ENCODE assay signal across 4 fruit fly cellular contexts in genomic region chr3L:14353161-14353560, dm6.
TF ChIP-seq lines count a peak whose summit lies in the region.

No protein-coding gene starts in this region.

- TF ChIP-seq CTCF in whole organism, embryonic (GFP tag; optimal IDR thresholded peaks at IDR 0.05; lab: Kevin White, UChicago) = no peak

TF ChIP-seq in whole organism, embryonic, 481 proteins besides CTCF, POLR2A, EP300 and RAD21 (continues in another document):
- TF ChIP-seq NC2α (GFP tag; optimal IDR thresholded peaks at IDR 0.05; lab: Kevin White, UChicago) = no peak
- TF ChIP-seq D19A (tag; optimal IDR thresholded peaks at IDR 0.05; lab: Kevin White, UChicago) = peak; percentile 7
- no peak for TF ChIP-seq Sin3A (optimal IDR thresholded peaks at IDR 0.05; lab: Kevin White, UChicago)
- peak; percentile 54; the same call in 1 of the 2 replicates for TF ChIP-seq Xrp1 (GFP tag; IDR thresholded peaks at IDR 0.05; lab: Robert Waterston, UW)
- peak; percentile 15 for TF ChIP-seq CG18599 (GFP tag; optimal IDR thresholded peaks at IDR 0.05; lab: Kevin White, UChicago)
- TF ChIP-seq slbo (GFP tag; IDR thresholded peaks at IDR 0.05; lab: Robert Waterston, UW) = peak; percentile 16; the same call in 1 of the 2 replicates
- no peak for TF ChIP-seq dimm (GFP tag; IDR thresholded peaks at IDR 0.05; lab: Robert Waterston, UW)
- no peak for TF ChIP-seq chinmo (GFP tag; IDR thresholded peaks at IDR 0.05; lab: Robert Waterston, UW; ENCODE audit: partially characterized antibody)
- TF ChIP-seq fd64A (GFP tag; optimal IDR thresholded peaks at IDR 0.05; lab: Kevin White, UChicago) = no peak
- no peak for TF ChIP-seq Oaz (GFP tag; IDR thresholded peaks at IDR 0.05; lab: Robert Waterston, UW)
- TF ChIP-seq wor (GFP tag; IDR thresholded peaks at IDR 0.05; lab: Robert Waterston, UW) = no peak
- no peak for TF ChIP-seq CG3065 (GFP tag; optimal IDR thresholded peaks at IDR 0.05; lab: Kevin White, UChicago)
- TF ChIP-seq Adf1 (GFP tag; IDR thresholded peaks at IDR 0.05; lab: Robert Waterston, UW) = no peak
- no peak for TF ChIP-seq fd102C (GFP tag; optimal IDR thresholded peaks at IDR 0.05; lab: Kevin White, UChicago)
- TF ChIP-seq tll (GFP tag; optimal IDR thresholded peaks at IDR 0.05; lab: Kevin White, UChicago) = no peak
- TF ChIP-seq unpg (GFP tag; optimal IDR thresholded peaks at IDR 0.05; lab: Kevin White, UChicago) = peak; percentile 21
- TF ChIP-seq CG13424 (tag; optimal IDR thresholded peaks at IDR 0.05; lab: Kevin White, UChicago) = peak; percentile 29
- peak; percentile 25 for TF ChIP-seq CG10267 (tag; optimal IDR thresholded peaks at IDR 0.05; lab: Kevin White, UChicago)
- TF ChIP-seq CG34376 (GFP tag; optimal IDR thresholded peaks at IDR 0.05; lab: Kevin White, UChicago) = no peak
- TF ChIP-seq CG11695 (GFP tag; IDR thresholded peaks at IDR 0.05; lab: Robert Waterston, UW) = 0 out of 3 replicates have a peak, but pooled peaks have one; percentile 18
- peak; percentile 47 for TF ChIP-seq Blimp-1 (GFP tag; optimal IDR thresholded peaks at IDR 0.05; lab: Kevin White, UChicago)
- no peak for TF ChIP-seq CG3163 (GFP tag; optimal IDR thresholded peaks at IDR 0.05; lab: Kevin White, UChicago)

TF ChIP-seq in whole organism, prepupa, 60 proteins besides CTCF, POLR2A, EP300 and RAD21 (continues in another document):
- TF ChIP-seq Eip93F (GFP tag; optimal IDR thresholded peaks at IDR 0.05; lab: Kevin White, UChicago) (no peak), cyc (GFP tag; optimal IDR thresholded peaks at IDR 0.05; lab: Kevin White, UChicago) (no peak), Blimp-1 (GFP tag; optimal IDR thresholded peaks at IDR 0.05; lab: Kevin White, UChicago) (no peak), CG11762 (GFP tag; optimal IDR thresholded peaks at IDR 0.05; lab: Kevin White, UChicago; ENCODE audit: insufficient read depth) (no peak), CG32006 (GFP tag; optimal IDR thresholded peaks at IDR 0.05; lab: Kevin White, UChicago) (peak; percentile 63), CG9139 (GFP tag; optimal IDR thresholded peaks at IDR 0.05; lab: Kevin White, UChicago) (peak; percentile 4), Sox102F (GFP tag; optimal IDR thresholded peaks at IDR 0.05; lab: Kevin White, UChicago) (peak; percentile 57), CG15336 (GFP tag; IDR thresholded peaks at IDR 0.05; lab: Robert Waterston, UW) (peak; percentile 63), CG8119 (GFP tag; IDR thresholded peaks at IDR 0.05; lab: Robert Waterston, UW) (peak; percentile 56; the same call in 2 of the 3 replicates), CG6808 (GFP tag; optimal IDR thresholded peaks at IDR 0.05; lab: Kevin White, UChicago) (peak; percentile 9), Ets96B (tag; optimal IDR thresholded peaks at IDR 0.05; lab: Kevin White, UChicago) (peak; percentile 57), CG6854 (GFP tag; optimal IDR thresholded peaks at IDR 0.05; lab: Kevin White, UChicago) (peak; percentile 2), spab (GFP tag; optimal IDR thresholded peaks at IDR 0.05; lab: Kevin White, UChicago) (peak; percentile 29), pdm3 (GFP tag; optimal IDR thresholded peaks at IDR 0.05; lab: Kevin White, UChicago) (peak; percentile 57), Smox (GFP tag; optimal IDR thresholded peaks at IDR 0.05; lab: Kevin White, UChicago) (peak; percentile 55), dac (GFP tag; optimal IDR thresholded peaks at IDR 0.05; lab: Kevin White, UChicago) (no peak), Hr38 (GFP tag; optimal IDR thresholded peaks at IDR 0.05; lab: Kevin White, UChicago) (no peak), Hr39 (GFP tag; optimal IDR thresholded peaks at IDR 0.05; lab: Kevin White, UChicago) (peak; percentile 49), CG6792 (GFP tag; optimal IDR thresholded peaks at IDR 0.05; lab: Kevin White, UChicago) (peak; percentile 30), fkh (GFP tag; optimal IDR thresholded peaks at IDR 0.05; lab: Kevin White, UChicago) (no peak), CG31627 (GFP tag; optimal IDR thresholded peaks at IDR 0.05; lab: Kevin White, UChicago) (peak; percentile 24), net (GFP tag; optimal IDR thresholded peaks at IDR 0.05; lab: Kevin White, UChicago) (peak; percentile 44), CG34406 (GFP tag; optimal IDR thresholded peaks at IDR 0.05; lab: Kevin White, UChicago) (peak; percentile 55), CG7368 (GFP tag; optimal IDR thresholded peaks at IDR 0.05; lab: Kevin White, UChicago) (no peak)

TF ChIP-seq in whole organism, pupa, 21 proteins besides CTCF, POLR2A, EP300 and RAD21:
- TF ChIP-seq CG34367 (tag; optimal IDR thresholded peaks at IDR 0.05; lab: Kevin White, UChicago) (peak; percentile 35), rn (GFP tag; IDR thresholded peaks at IDR 0.05; lab: Robert Waterston, UW) (no peak), D1 (tag; optimal IDR thresholded peaks at IDR 0.05; lab: Kevin White, UChicago) (peak; percentile 8), CG32121 (GFP tag; IDR thresholded peaks at IDR 0.05; lab: Robert Waterston, UW) (no peak), fd96Ca (GFP tag; IDR thresholded peaks at IDR 0.05; lab: Robert Waterston, UW) (no peak), CG10348 (GFP tag; IDR thresholded peaks at IDR 0.05; lab: Robert Waterston, UW) (no peak), gl (tag; optimal IDR thresholded peaks at IDR 0.05; lab: Kevin White, UChicago) (no peak), Pif1B (GFP tag; optimal IDR thresholded peaks at IDR 0.05; lab: Kevin White, UChicago) (peak; percentile 34), Pif1A (GFP tag; optimal IDR thresholded peaks at IDR 0.05; lab: Kevin White, UChicago) (peak; percentile 31), CG4496 (GFP tag; IDR thresholded peaks at IDR 0.05; lab: Robert Waterston, UW) (0 out of 3 replicates have a peak, but pooled peaks have one; percentile 19), CG12605 (GFP tag; IDR thresholded peaks at IDR 0.05; lab: Robert Waterston, UW) (no peak), CG17806 (tag; optimal IDR thresholded peaks at IDR 0.05; lab: Kevin White, UChicago) (peak; percentile 52), CG8301 (tag; optimal IDR thresholded peaks at IDR 0.05; lab: Kevin White, UChicago) (peak; percentile 54), CG8159 (tag; optimal IDR thresholded peaks at IDR 0.05; lab: Kevin White, UChicago) (peak; percentile 56), CG9948 (tag; optimal IDR thresholded peaks at IDR 0.05; lab: Kevin White, UChicago) (peak; percentile 62), CG15710 (tag; optimal IDR thresholded peaks at IDR 0.05; lab: Kevin White, UChicago) (peak; percentile 52), CG13204 (GFP tag; optimal IDR thresholded peaks at IDR 0.05; lab: Kevin White, UChicago) (no peak), CG14655 (GFP tag; optimal IDR thresholded peaks at IDR 0.05; lab: Kevin White, UChicago) (peak; percentile 61), Snoo (tag; optimal IDR thresholded peaks at IDR 0.05; lab: Kevin White, UChicago) (peak; percentile 32), EcR (GFP tag; optimal IDR thresholded peaks at IDR 0.05; lab: Kevin White, UChicago) (no peak), Ets98B (GFP tag; IDR thresholded peaks at IDR 0.05; lab: Robert Waterston, UW) (no peak)

TF ChIP-seq in whole organism, wandering third instar larva, 38 proteins besides CTCF, POLR2A, EP300 and RAD21:
- TF ChIP-seq rgr (GFP tag; optimal IDR thresholded peaks at IDR 0.05; lab: Kevin White, UChicago) (peak; percentile 47), HLH106 (tag; optimal IDR thresholded peaks at IDR 0.05; lab: Kevin White, UChicago) (peak; percentile 28), brk (GFP tag; optimal IDR thresholded peaks at IDR 0.05; lab: Kevin White, UChicago) (peak; percentile 7), pan (optimal IDR thresholded peaks at IDR 0.05; lab: Kevin White, UChicago) (no peak), Sp1 (GFP tag; optimal IDR thresholded peaks at IDR 0.05; lab: Kevin White, UChicago) (peak; percentile 58), h (GFP tag; optimal IDR thresholded peaks at IDR 0.05; lab: Kevin White, UChicago) (peak; percentile 51), sv (GFP tag; optimal IDR thresholded peaks at IDR 0.05; lab: Kevin White, UChicago) (no peak), CG32264 (GFP tag; optimal IDR thresholded peaks at IDR 0.05; lab: Kevin White, UChicago) (no peak), psq (GFP tag; optimal IDR thresholded peaks at IDR 0.05; lab: Kevin White, UChicago) (peak; percentile 52), ey (GFP tag; optimal IDR thresholded peaks at IDR 0.05; lab: Kevin White, UChicago) (peak; percentile 34), tai (GFP tag; optimal IDR thresholded peaks at IDR 0.05; lab: Kevin White, UChicago) (peak; percentile 16), Dfd (GFP tag; optimal IDR thresholded peaks at IDR 0.05; lab: Kevin White, UChicago) (no peak), fru (GFP tag; optimal IDR thresholded peaks at IDR 0.05; lab: Kevin White, UChicago) (peak; percentile 53), woc (GFP tag; optimal IDR thresholded peaks at IDR 0.05; lab: Kevin White, UChicago) (peak; percentile 23), foxo (GFP tag; optimal IDR thresholded peaks at IDR 0.05; lab: Kevin White, UChicago) (peak in 1 of 2 experiments; percentile 55), OdsH (GFP tag; optimal IDR thresholded peaks at IDR 0.05; lab: Kevin White, UChicago) (peak; percentile 59)

Comparison
In these comparisons a context has a peak if more than half of its experiments do, and no peak if none do; other contexts are left out.
1. Of the 7 proteins assayed by ChIP-seq in both whole organism, embryonic and whole organism, prepupa: peak only in whole organism, embryonic: Blimp-1; only in whole organism, prepupa: CG6854 and Hr39; in both: Sox102F; in neither: 3.